Fruit fly (Drosophila melanogaster): ENCODE results near the gene Saf-B.
A peak's percentile ranks its signal among the peaks of the same experiment; 100 is the strongest.

The Saf-B gene

DNA sequence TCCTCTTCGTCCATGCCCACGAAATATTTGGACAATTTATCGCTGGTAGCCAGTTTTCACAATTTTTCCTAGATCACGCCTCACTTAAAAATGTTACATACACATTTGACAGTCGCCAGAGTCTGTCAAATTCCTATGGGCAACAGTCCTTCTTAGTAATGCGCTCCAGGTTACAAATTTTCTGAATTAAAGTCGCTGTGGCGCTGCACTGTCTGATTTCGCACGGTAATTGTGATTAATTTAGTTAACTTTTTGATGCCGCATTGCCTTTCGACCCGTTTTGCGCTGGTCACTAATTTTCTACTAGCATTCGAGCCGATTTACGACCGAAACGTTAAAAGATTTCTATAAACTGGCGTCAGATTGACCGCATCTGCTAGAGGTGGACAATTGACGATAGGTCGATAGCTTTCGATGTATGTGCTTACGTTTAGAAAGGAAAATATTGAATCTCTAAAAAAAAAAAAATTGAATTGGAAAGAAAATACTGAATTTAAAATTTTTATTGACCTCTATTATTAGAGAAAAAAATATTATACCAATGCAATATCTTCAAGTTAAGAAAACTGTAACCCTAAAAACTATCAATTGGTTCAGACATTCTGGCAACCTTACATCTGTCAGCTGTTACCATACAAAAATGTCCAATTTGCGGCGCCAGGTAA lies 3.5 kb upstream of the Saf-B start, which contains the start of the genes lili and CG34150 (continued):
- TF ChIP-seq vfl (GFP tag; optimal IDR thresholded peaks at IDR 0.05) (peak; percentile 73), abd-A (tag; optimal IDR thresholded peaks at IDR 0.05) (no peak), Optix (GFP tag; IDR thresholded peaks at IDR 0.05) (no peak), pzg (GFP tag; optimal IDR thresholded peaks at IDR 0.05) (peak; percentile 60), CG15269 (tag; optimal IDR thresholded peaks at IDR 0.05) (peak; percentile 81), CG10654 (GFP tag; optimal IDR thresholded peaks at IDR 0.05) (peak; percentile 67), lmd (GFP tag; IDR thresholded peaks at IDR 0.05) (peak; percentile 61; the same call in 1 of the 2 replicates), Abd-B (GFP tag; optimal IDR thresholded peaks at IDR 0.05) (peak; percentile 78), CG2889 (GFP tag; IDR thresholded peaks at IDR 0.05) (0 out of 3 replicates have a peak, but pooled peaks have one; percentile 45), CG12219 (GFP tag; optimal IDR thresholded peaks at IDR 0.05) (no peak), MTF-1 (GFP tag; optimal IDR thresholded peaks at IDR 0.05; ENCODE audit: borderline replicate concordance) (no peak), phol (tag; optimal IDR thresholded peaks at IDR 0.05) (peak; percentile 90), CG5953 (GFP tag; IDR thresholded peaks at IDR 0.05) (peak; percentile 33; the same call in 1 of the 2 replicates), CHES-1-like (GFP tag; optimal IDR thresholded peaks at IDR 0.05) (peak; percentile 80), B-H1 (GFP tag; IDR thresholded peaks at IDR 0.05) (no peak; the same call in 2 of the 3 replicates), CG18476 (GFP tag; optimal IDR thresholded peaks at IDR 0.05) (peak; percentile 57), hth (optimal IDR thresholded peaks at IDR 0.05) (no peak), CG6854 (GFP tag; optimal IDR thresholded peaks at IDR 0.05) (no peak), gt (GFP tag; IDR thresholded peaks at IDR 0.05) (no peak), schlank (tag; optimal IDR thresholded peaks at IDR 0.05) (no peak), hbn (GFP tag; IDR thresholded peaks at IDR 0.05; ENCODE audit: partially characterized antibody) (peak; percentile 75), CG17328 (GFP tag; IDR thresholded peaks at IDR 0.05) (peak; percentile 62), CG10979 (tag; optimal IDR thresholded peaks at IDR 0.05) (peak; percentile 57), CG6654 (GFP tag; optimal IDR thresholded peaks at IDR 0.05) (no peak), Oli (tag; optimal IDR thresholded peaks at IDR 0.05) (peak; percentile 50), ac (GFP tag; optimal IDR thresholded peaks at IDR 0.05) (no peak), Atf6 (GFP tag; IDR thresholded peaks at IDR 0.05) (peak; percentile 80; the same call in 1 of the 2 replicates), CG4404 (GFP tag; IDR thresholded peaks at IDR 0.05) (peak; percentile 40; the same call in 1 of the 2 replicates), odd (GFP tag; optimal IDR thresholded peaks at IDR 0.05) (no peak), her (GFP tag; optimal IDR thresholded peaks at IDR 0.05) (no peak), Hey (tag; optimal IDR thresholded peaks at IDR 0.05) (no peak), CG31365 (tag; optimal IDR thresholded peaks at IDR 0.05) (no peak), HmgZ (tag; optimal IDR thresholded peaks at IDR 0.05) (peak; percentile 63), usp (GFP tag; optimal IDR thresholded peaks at IDR 0.05) (no peak), Fer1 (GFP tag; optimal IDR thresholded peaks at IDR 0.05) (peak; percentile 69), CG12391 (tag; optimal IDR thresholded peaks at IDR 0.05) (peak; percentile 93), zf30C (GFP tag; optimal IDR thresholded peaks at IDR 0.05) (peak; percentile 22), tup (GFP tag; optimal IDR thresholded peaks at IDR 0.05) (no peak), nau (GFP tag; optimal IDR thresholded peaks at IDR 0.05) (no peak), CG5180 (GFP tag; optimal IDR thresholded peaks at IDR 0.05) (no peak), Opbp (GFP tag; IDR thresholded peaks at IDR 0.05; ENCODE audit: partially characterized antibody) (peak; percentile 71; the same call in 2 of the 3 replicates), Awh (GFP tag; IDR thresholded peaks at IDR 0.05) (peak; percentile 68; the same call in 1 of the 2 replicates), otp (GFP tag; IDR thresholded peaks at IDR 0.05) (no peak), CG3995 (GFP tag; optimal IDR thresholded peaks at IDR 0.05) (peak; percentile 23), klu (GFP tag; IDR thresholded peaks at IDR 0.05) (peak; percentile 69), Dll (GFP tag; IDR thresholded peaks at IDR 0.05; ENCODE audit: partially characterized antibody) (peak; percentile 88), lola (GFP tag; optimal IDR thresholded peaks at IDR 0.05) (peak in 1 of 3 experiments; percentile 74), sim (GFP tag; IDR thresholded peaks at IDR 0.05) (no peak), Dip2 (GFP tag; IDR thresholded peaks at IDR 0.05) (no peak)

Measured in whole organism, embryonic.